Fruit fly (Drosophila melanogaster) whole organism, prepupa: ENCODE measurements around the gene CG42238.

Source experiments
- CG1621 ChIP-seq: fragments of 200-800 bp; sonication (Bioruptor generic); optimal IDR thresholded peaks from 3 replicates; lab custom pipeline; 2018; ENCODE audit warnings: missing biosample characterization, mild to moderate bottlenecking, missing genetic modification characterization
- CG6854 ChIP-seq: fragments of 200-800 bp; sonication (Bioruptor generic); optimal IDR thresholded peaks from 2 replicates; lab custom pipeline; 2017; ENCODE audit warnings: missing biosample characterization, mild to moderate bottlenecking, missing genetic modification characterization
- OdsH ChIP-seq: fragments of 200-800 bp; sonication (Bioruptor generic); optimal IDR thresholded peaks from 3 replicates; lab custom pipeline; 2016; ENCODE audit warnings: missing biosample characterization, missing genetic modification characterization

dm6 chr2L:21086406-21086805, 34.4 kb upstream of the CG42238 start, which contains the start of gene CG33509:
- TF ChIP-seq CG1621 (tag; lab: Kevin White, UChicago) (no peak), OdsH (GFP tag; lab: Kevin White, UChicago) (no peak), CG6854 (GFP tag; lab: Kevin White, UChicago) (no peak)
